Fruit fly (Drosophila melanogaster) whole organism, embryonic: ENCODE measurements around the gene CG10587.

ENCODE experiments used
- Atf3 ChIP-seq: fragments of 200-800 bp; sonication (Bioruptor generic); optimal IDR thresholded peaks from 3 replicates; lab custom pipeline; 2016; ENCODE audit warnings: missing biosample characterization, missing genetic modification characterization
- CG10959 ChIP-seq: fragments of 200-800 bp; sonication (Bioruptor generic); IDR thresholded peaks from 2 replicates; pipeline ENCODE4 v1.3.6; 2022; ENCODE audit warnings: missing biosample characterization, missing genetic modification characterization
- CG11504 ChIP-seq: fragments of 200-800 bp; sonication (Bioruptor generic); optimal IDR thresholded peaks from 3 replicates; lab custom pipeline; 2019; ENCODE audit warnings: missing biosample characterization, mild to moderate bottlenecking, missing genetic modification characterization, moderate library complexity
- CG14667 ChIP-seq: fragments of 200-800 bp; sonication (Bioruptor generic); IDR thresholded peaks from 2 replicates; pipeline ENCODE4 v1.3.6; 2022; ENCODE audit warnings: missing biosample characterization, missing genetic modification characterization
- CG15011 ChIP-seq: fragments of 200-800 bp; sonication (Bioruptor generic); optimal IDR thresholded peaks from 3 replicates; lab custom pipeline; 2018; ENCODE audit warnings: missing biosample characterization, mild to moderate bottlenecking, missing genetic modification characterization
- CG15696 ChIP-seq: fragments of 200-800 bp; sonication (Bioruptor generic); optimal IDR thresholded peaks from 2 replicates; lab custom pipeline; 2019; ENCODE audit warnings: missing biosample characterization, mild to moderate bottlenecking, missing genetic modification characterization, moderate library complexity
- CG17568 ChIP-seq: fragments of 200-800 bp; sonication (Bioruptor generic); optimal IDR thresholded peaks from 2 replicates; lab custom pipeline; 2018; ENCODE audit warnings: missing biosample characterization, mild to moderate bottlenecking, missing genetic modification characterization, moderate library complexity
- CG1832 ChIP-seq: fragments of 200-800 bp; sonication (Bioruptor generic); optimal IDR thresholded peaks from 2 replicates; lab custom pipeline; 2017; ENCODE audit warnings: missing biosample characterization, mild to moderate bottlenecking, missing genetic modification characterization, inconsistent platforms
- CG2202 ChIP-seq: fragments of 200-800 bp; sonication (Bioruptor generic); optimal IDR thresholded peaks from 2 replicates; lab custom pipeline; 2018; ENCODE audit warnings: missing biosample characterization, mild to moderate bottlenecking, missing genetic modification characterization
- CG2678 ChIP-seq: fragments of 200-800 bp; sonication (Bioruptor generic); optimal IDR thresholded peaks from 3 replicates; lab custom pipeline; 2019; ENCODE audit warnings: missing biosample characterization, mild to moderate bottlenecking, missing genetic modification characterization, moderate library complexity
- CG31388 ChIP-seq: fragments of 200-800 bp; sonication (Bioruptor generic); optimal IDR thresholded peaks from 2 replicates; lab custom pipeline; 2016; ENCODE audit warnings: missing biosample characterization, missing genetic modification characterization
- CG31441 ChIP-seq: fragments of 200-800 bp; sonication (Bioruptor generic); IDR thresholded peaks from 2 replicates; pipeline ENCODE4 v1.3.6; 2022; ENCODE audit warnings: missing biosample characterization, missing genetic modification characterization
- CG6175 ChIP-seq: fragments of 200-800 bp; sonication (Bioruptor generic); IDR thresholded peaks from 3 replicates; pipeline ENCODE4 v1.3.6; 2022; ENCODE audit warnings: missing biosample characterization, missing genetic modification characterization
- CG7745 ChIP-seq: fragments of 200-800 bp; sonication (Bioruptor generic); optimal IDR thresholded peaks from 2 replicates; lab custom pipeline; 2018; ENCODE audit warnings: missing biosample characterization, mild to moderate bottlenecking, missing genetic modification characterization, moderate library complexity
- CG7839 ChIP-seq: fragments of 200-800 bp; sonication (Bioruptor generic); optimal IDR thresholded peaks from 3 replicates; lab custom pipeline; 2018; ENCODE audit warnings: missing biosample characterization, mild to moderate bottlenecking, missing genetic modification characterization, moderate library complexity
- CG8089 ChIP-seq: fragments of 200-800 bp; sonication (Bioruptor generic); optimal IDR thresholded peaks from 3 replicates; lab custom pipeline; 2016; ENCODE audit warnings: missing biosample characterization, missing genetic modification characterization
- CHES-1-like ChIP-seq: fragments of 200-800 bp; sonication (Bioruptor generic); optimal IDR thresholded peaks from 2 replicates; lab custom pipeline; 2016; ENCODE audit warnings: missing biosample characterization, missing genetic modification characterization
- D19A ChIP-seq: fragments of 200-800 bp; optimal IDR thresholded peaks from 3 replicates; lab custom pipeline; 2019; ENCODE audit warnings: missing biosample characterization, mild to moderate bottlenecking, missing genetic modification characterization, moderate library complexity
- Dad ChIP-seq: fragments of 200-800 bp; sonication (Bioruptor generic); optimal IDR thresholded peaks from 3 replicates; lab custom pipeline; 2016; ENCODE audit warnings: missing biosample characterization, missing genetic modification characterization
- Dbx ChIP-seq: fragments of 200-800 bp; sonication (Bioruptor generic); IDR thresholded peaks from 3 replicates; pipeline ENCODE4 v1.3.6; 2022; ENCODE audit warnings: missing biosample characterization, missing genetic modification characterization
- E2f2 ChIP-seq: fragments of 200-800 bp; sonication (Bioruptor generic); IDR thresholded peaks from 2 replicates; pipeline ENCODE4 v1.3.6; 2022; ENCODE audit warnings: missing biosample characterization, missing genetic modification characterization
- GATAe ChIP-seq: fragments of 200-800 bp; sonication (Bioruptor generic); conservative IDR thresholded peaks from 2 replicates; pipeline ENCODE4 v1.3.6; 2022; ENCODE audit warnings: missing biosample characterization, missing genetic modification characterization
- Lhr ChIP-seq: fragments of 200-800 bp; sonication (Bioruptor generic); optimal IDR thresholded peaks from 3 replicates; lab custom pipeline; 2017; ENCODE audit warnings: mild to moderate bottlenecking, missing biosample characterization, missing genetic modification reagents, missing genetic modification characterization
- Lim3 ChIP-seq: fragments of 200-800 bp; sonication (Bioruptor generic); IDR thresholded peaks from 2 replicates; pipeline ENCODE4 v1.3.6; 2022; ENCODE audit warnings: missing biosample characterization, missing genetic modification characterization
- MTF-1 ChIP-seq: fragments of 200-800 bp; sonication (Bioruptor generic); optimal IDR thresholded peaks from 2 replicates; lab custom pipeline; 2018; ENCODE audit warnings: missing biosample characterization, mild to moderate bottlenecking, missing genetic modification characterization, borderline replicate concordance
- PHDP ChIP-seq: fragments of 200-800 bp; sonication (Bioruptor generic); optimal IDR thresholded peaks from 3 replicates; lab custom pipeline; 2018; ENCODE audit warnings: missing biosample characterization, mild to moderate bottlenecking, missing genetic modification characterization, moderate library complexity
- Ssrp ChIP-seq: fragments of 200-800 bp; sonication (Bioruptor generic); optimal IDR thresholded peaks from 2 replicates; lab custom pipeline; 2018; ENCODE audit warnings: missing biosample characterization, mild to moderate bottlenecking, missing genetic modification characterization, moderate library complexity
- ac ChIP-seq: fragments of 200-800 bp; sonication (Bioruptor generic); optimal IDR thresholded peaks from 3 replicates; lab custom pipeline; 2017; ENCODE audit warnings: missing biosample characterization, mild to moderate bottlenecking, missing genetic modification characterization
- ash1 ChIP-seq: fragments of 200-800 bp; sonication (Bioruptor generic); optimal IDR thresholded peaks from 2 replicates; lab custom pipeline; 2018; ENCODE audit warnings: missing biosample characterization, mild to moderate bottlenecking, missing genetic modification characterization
- bigmax ChIP-seq: fragments of 200-800 bp; sonication (Bioruptor generic); optimal IDR thresholded peaks from 2 replicates; lab custom pipeline; 2018; ENCODE audit warnings: missing biosample characterization, mild to moderate bottlenecking, missing genetic modification characterization
- caup ChIP-seq: fragments of 200-800 bp; sonication (Bioruptor generic); optimal IDR thresholded peaks from 3 replicates; lab custom pipeline; 2017; ENCODE audit warnings: missing biosample characterization, mild to moderate bottlenecking, missing genetic modification characterization, moderate library complexity; ENCODE audit not compliant: severe bottlenecking
- crol ChIP-seq: fragments of 200-800 bp; sonication (Bioruptor generic); IDR thresholded peaks from 2 replicates; pipeline ENCODE4 v1.3.6; 2022; ENCODE audit warnings: missing biosample characterization, missing genetic modification characterization
- dan ChIP-seq: fragments of 200-800 bp; sonication (Bioruptor generic); IDR thresholded peaks from 2 replicates; pipeline ENCODE4 v1.3.6; 2022; ENCODE audit warnings: missing biosample characterization, missing genetic modification characterization
- dati ChIP-seq: fragments of 200-800 bp; sonication (Bioruptor generic); IDR thresholded peaks from 2 replicates; pipeline ENCODE4 v1.3.6; 2022; ENCODE audit warnings: missing biosample characterization, missing genetic modification characterization
- dmrt11E ChIP-seq: fragments of 200-800 bp; sonication (Bioruptor generic); optimal IDR thresholded peaks from 3 replicates; lab custom pipeline; 2018; ENCODE audit warnings: missing biosample characterization, mild to moderate bottlenecking, missing genetic modification characterization, moderate library complexity
- ftz-f1 ChIP-seq: fragments of 200-800 bp; sonication (Bioruptor generic); optimal IDR thresholded peaks from 2 replicates; lab custom pipeline; 2016; ENCODE audit warnings: missing biosample characterization, missing genetic modification characterization
- hth ChIP-seq: fragments of >200 bp; optimal IDR thresholded peaks from 2 replicates; lab custom pipeline; 2017; ENCODE audit warnings: inconsistent platforms
- jumu ChIP-seq: fragments of 200-800 bp; sonication (Bioruptor generic); optimal IDR thresholded peaks from 3 replicates; lab custom pipeline; 2016; ENCODE audit warnings: missing biosample characterization, missing genetic modification characterization
- maf-S ChIP-seq: fragments of 200-800 bp; sonication (Bioruptor generic); optimal IDR thresholded peaks from 2 replicates; lab custom pipeline; 2016; ENCODE audit warnings: missing biosample characterization, missing genetic modification characterization
- mam ChIP-seq: fragments of 200-800 bp; sonication (Bioruptor generic); optimal IDR thresholded peaks from 3 replicates; lab custom pipeline; 2016; ENCODE audit warnings: missing biosample characterization, missing genetic modification characterization
- pho ChIP-seq: fragments of 200-800 bp; sonication (Bioruptor generic); optimal IDR thresholded peaks from 2 replicates; lab custom pipeline; 2016; ENCODE audit warnings: missing biosample characterization, missing genetic modification characterization
- sc ChIP-seq, 3 experiments: fragments of >200 bp in 2 of 3; fragments of 200-800 bp in 1 of 3; sonication (Bioruptor generic) in 1 of 3; optimal IDR thresholded peaks; 2 replicates in 2 of 3; 3 replicates in 1 of 3; lab custom pipeline; 2017; ENCODE audit warnings: mild to moderate bottlenecking in 1 of 3, missing biosample characterization in 1 of 3, missing genetic modification characterization in 1 of 3, missing genetic modification reagents in 1 of 3
- sd ChIP-seq: fragments of 200-800 bp; sonication (Bioruptor generic); optimal IDR thresholded peaks from 3 replicates; lab custom pipeline; 2018; ENCODE audit warnings: missing biosample characterization, mild to moderate bottlenecking, missing genetic modification characterization, moderate library complexity
- sens ChIP-seq: fragments of 200-800 bp; sonication (Bioruptor generic); peaks from one replicate; lab custom pipeline; 2016; ENCODE audit warnings: missing biosample characterization, missing genetic modification characterization
- sr ChIP-seq: fragments of 200-800 bp; sonication (Bioruptor generic); IDR thresholded peaks from 3 replicates; pipeline ENCODE4 v1.3.6; 2022; ENCODE audit warnings: missing biosample characterization, missing genetic modification characterization
- tll ChIP-seq, 2 experiments: fragments of 200-800 bp in 1 of 2; fragments of >200 bp in 1 of 2; sonication (Bioruptor generic) in 1 of 2; optimal IDR thresholded peaks; 2 replicates each; lab custom pipeline; 2017 to 2019; ENCODE audit warnings: missing biosample characterization in 2 of 2, missing genetic modification characterization in 2 of 2, mild to moderate bottlenecking in 1 of 2, moderate library complexity in 1 of 2
- usp ChIP-seq: fragments of >200 bp; optimal IDR thresholded peaks from 2 replicates; lab custom pipeline; 2017; ENCODE audit warnings: missing biosample characterization, missing genetic modification characterization
- vvl ChIP-seq: fragments of 200-800 bp; sonication (Bioruptor generic); IDR thresholded peaks from 2 replicates; pipeline ENCODE4 v1.3.6; 2022; ENCODE audit warnings: missing biosample characterization, missing genetic modification characterization
- wdn ChIP-seq: fragments of 200-800 bp; sonication (Bioruptor generic); IDR thresholded peaks from 2 replicates; pipeline ENCODE4 v1.3.6; 2022; ENCODE audit warnings: missing biosample characterization, missing genetic modification characterization
- wek ChIP-seq: fragments of 200-800 bp; sonication (Bioruptor generic); optimal IDR thresholded peaks from 3 replicates; lab custom pipeline; 2018; ENCODE audit warnings: missing biosample characterization, mild to moderate bottlenecking, missing genetic modification characterization, moderate library complexity

CG10587 gene

DNA sequence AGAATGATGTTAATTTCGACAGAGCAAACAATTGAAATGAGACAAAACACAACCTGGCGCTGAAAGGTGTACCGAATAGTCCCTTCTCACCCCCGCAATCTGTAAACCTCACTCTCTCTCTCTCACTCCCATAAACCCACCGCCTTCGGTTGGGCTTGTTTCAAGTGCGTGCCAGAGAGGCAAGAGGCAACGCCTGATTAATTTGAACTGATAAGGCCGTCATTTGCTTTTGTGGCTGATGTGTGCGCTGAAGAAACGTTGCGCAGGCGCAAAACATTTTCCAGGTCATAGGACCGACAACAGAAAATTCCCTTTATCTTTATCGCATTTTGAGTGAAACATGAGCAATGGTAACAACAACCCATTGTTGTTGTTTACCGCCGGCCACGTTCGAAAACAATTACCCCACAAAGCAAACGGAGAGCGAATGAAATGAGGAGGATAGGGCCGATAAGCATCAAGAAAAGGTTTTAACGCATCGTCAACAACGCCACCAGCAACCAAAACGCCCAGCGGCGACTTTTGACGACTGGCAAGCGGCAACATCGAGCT, 40.0 kb downstream of the CG10587 start (continued):
- peak; percentile 7 for TF ChIP-seq CG11504 (tag; lab: Kevin White, UChicago)
- TF ChIP-seq CG7745 = peak; percentile 36
- TF ChIP-seq mam = no peak
- TF ChIP-seq CG10959 (GFP tag; lab: Robert Waterston, UW) = 0 out of 2 replicates have a peak, but pooled peaks have one; percentile 14
- TF ChIP-seq sr (GFP tag; lab: Robert Waterston, UW) = no peak
- TF ChIP-seq Lhr (GFP tag; lab: Kevin White, UChicago) = no peak
- TF ChIP-seq MTF-1 (GFP tag; lab: Kevin White, UChicago) = peak; percentile 11
- TF ChIP-seq CG7839 (tag; lab: Kevin White, UChicago) = no peak
- TF ChIP-seq dati (GFP tag; lab: Robert Waterston, UW) = no peak
- no peak for TF ChIP-seq CG2678 (tag; lab: Kevin White, UChicago)
- TF ChIP-seq CG31441 = no peak
- no peak for TF ChIP-seq pho (GFP tag; lab: Kevin White, UChicago)
- peak; percentile 44; the same call in 1 of the 2 replicates for TF ChIP-seq vvl
- TF ChIP-seq PHDP (tag; lab: Kevin White, UChicago) = peak; percentile 2
- TF ChIP-seq wek (GFP tag; lab: Kevin White, UChicago) = no peak
- no peak for TF ChIP-seq maf-S (GFP tag; lab: Kevin White, UChicago)
- no peak for TF ChIP-seq CG31388
- TF ChIP-seq ash1 (GFP tag; lab: Kevin White, UChicago) = no peak
- TF ChIP-seq bigmax (GFP tag; lab: Kevin White, UChicago) = no peak
- no peak for TF ChIP-seq ftz-f1 (GFP tag; lab: Kevin White, UChicago)
- TF ChIP-seq dan = no peak
- TF ChIP-seq Dad (GFP tag; lab: Kevin White, UChicago) = no peak
- peak; percentile 28 for TF ChIP-seq dmrt11E (tag; lab: Kevin White, UChicago)
- peak; percentile 21 for TF ChIP-seq D19A (tag; lab: Kevin White, UChicago)
- peak; percentile 73 for TF ChIP-seq sens (GFP tag; lab: Kevin White, UChicago)
- TF ChIP-seq jumu (GFP tag; lab: Kevin White, UChicago) = no peak
- TF ChIP-seq Lim3 = 0 out of 2 replicates have a peak, but pooled peaks have one; percentile 9
- peak; percentile 63 for TF ChIP-seq sd (tag; lab: Kevin White, UChicago)
- TF ChIP-seq usp = no peak
- peak; percentile 39 for TF ChIP-seq CG2202
- TF ChIP-seq CG6175 (GFP tag; lab: Robert Waterston, UW) = 0 out of 3 replicates have a peak, but pooled peaks have one; percentile 12
- TF ChIP-seq caup (GFP tag; lab: Kevin White, UChicago) = peak; percentile 12
- TF ChIP-seq CG8089 (GFP tag; lab: Kevin White, UChicago) = no peak
- no peak for TF ChIP-seq wdn (GFP tag; lab: Robert Waterston, UW)
- TF ChIP-seq crol (GFP tag; lab: Robert Waterston, UW) = peak; percentile 87
- no peak for TF ChIP-seq CHES-1-like (GFP tag; lab: Kevin White, UChicago)
- TF ChIP-seq CG15011 (GFP tag; lab: Kevin White, UChicago) = no peak
- TF ChIP-seq GATAe (GFP tag; lab: Robert Waterston, UW) = peak; percentile 48
- TF ChIP-seq Dbx (GFP tag; lab: Robert Waterston, UW) = no peak
- TF ChIP-seq CG14667 (GFP tag; lab: Robert Waterston, UW) = no peak
- TF ChIP-seq CG1832 (GFP tag; lab: Kevin White, UChicago) = peak; percentile 74
- no peak for TF ChIP-seq hth (lab: Kevin White, UChicago)
- no peak for TF ChIP-seq E2f2 (GFP tag; lab: Robert Waterston, UW)
- TF ChIP-seq Ssrp = no peak
- TF ChIP-seq Atf3 (GFP tag; lab: Kevin White, UChicago) = no peak
- no peak for TF ChIP-seq sc (optimal IDR thresholded peaks at IDR 0.05; lab: Kevin White, UChicago)
- peak; percentile 31 for TF ChIP-seq sc (GFP tag; optimal IDR thresholded peaks at IDR 0.05; lab: Kevin White, UChicago)
- peak; percentile 9 for TF ChIP-seq CG17568 (GFP tag; lab: Kevin White, UChicago)
- peak; percentile 44 for TF ChIP-seq ac (GFP tag; lab: Kevin White, UChicago)
- TF ChIP-seq tll (GFP tag; optimal IDR thresholded peaks at IDR 0.05; lab: Kevin White, UChicago) = peak in 1 of 2 experiments; percentile 97
- peak; percentile 67 for TF ChIP-seq CG15696 (tag; lab: Kevin White, UChicago)
